Worm (Caenorhabditis elegans) whole organism, L2 larva: ENCODE data around the gene fahd-1.

ENCODE experiments used
- ceh-82 ChIP-seq: fragments of 150-350 bp; optimal IDR thresholded peaks from 2 replicates; lab custom pipeline; 2014; ENCODE audit warnings: missing biosample characterization, missing genetic modification characterization
- nhr-11 ChIP-seq: fragments of 150-350 bp; optimal IDR thresholded peaks from 2 replicates; lab custom pipeline; 2014; ENCODE audit warnings: missing biosample characterization, missing genetic modification characterization

ce11 chrIII:7877090-7877489, 15.0 kb upstream of the fahd-1 start:
- TF ChIP-seq ceh-82 (no peak), nhr-11 (tag; lab: Kevin White, UChicago) (no peak)
